Worm (Caenorhabditis elegans) whole organism, early embryonic: ENCODE data around the gene abf-4.

Experiments used
- B0310.2 ChIP-seq: sonication (generic microtip); optimal IDR thresholded peaks from 2 replicates; lab custom pipeline; 2016; ENCODE audit warnings: mild to moderate bottlenecking, missing genetic modification characterization, missing compliant biosample characterization
- ama-1 ChIP-seq: fragments of 150-350 bp; optimal IDR thresholded peaks from 2 replicates; lab custom pipeline; 2014
- ets-7 ChIP-seq: sonication (generic microtip); optimal IDR thresholded peaks from 2 replicates; lab custom pipeline; 2016; ENCODE audit warnings: missing genotype, missing genetic modification characterization, missing compliant biosample characterization
- flt-1 ChIP-seq: fragments of 200-800 bp; sonication (Bioruptor generic); IDR thresholded peaks from 2 replicates; pipeline ENCODE4 v1.3.6; 2022; ENCODE audit warnings: missing genetic modification characterization, missing compliant biosample characterization
- hmbx-1 ChIP-seq: sonication (generic microtip); optimal IDR thresholded peaks from 2 replicates; lab custom pipeline; 2016; ENCODE audit warnings: mild to moderate bottlenecking, missing genetic modification characterization, missing compliant biosample characterization
- hnd-1 ChIP-seq: sonication (generic microtip); optimal IDR thresholded peaks from 2 replicates; lab custom pipeline; 2016; ENCODE audit warnings: missing genetic modification characterization, missing compliant biosample characterization
- pes-1 ChIP-seq: fragments of 200-800 bp; sonication (Bioruptor generic); IDR thresholded peaks from 2 replicates; pipeline ENCODE4 v1.3.6; 2022; ENCODE audit warnings: missing genetic modification reagents, missing genetic modification characterization, missing compliant biosample characterization
- scrt-1 ChIP-seq: fragments of 200-800 bp; sonication (Bioruptor generic); IDR thresholded peaks from 2 replicates; pipeline ENCODE4 v1.3.6; 2022; ENCODE audit warnings: missing genetic modification characterization, missing compliant biosample characterization
- sea-1 ChIP-seq: fragments of 200-800 bp; sonication (Bioruptor generic); conservative IDR thresholded peaks from 2 replicates; pipeline ENCODE4 v1.3.6; 2022; ENCODE audit warnings: missing genetic modification characterization, missing compliant biosample characterization
- tbx-11 ChIP-seq: fragments of 200-800 bp; sonication (Bioruptor generic); IDR thresholded peaks from 2 replicates; pipeline ENCODE4 v1.3.6; 2022; ENCODE audit warnings: missing genetic modification characterization, missing compliant biosample characterization

Gene abf-4

DNA sequence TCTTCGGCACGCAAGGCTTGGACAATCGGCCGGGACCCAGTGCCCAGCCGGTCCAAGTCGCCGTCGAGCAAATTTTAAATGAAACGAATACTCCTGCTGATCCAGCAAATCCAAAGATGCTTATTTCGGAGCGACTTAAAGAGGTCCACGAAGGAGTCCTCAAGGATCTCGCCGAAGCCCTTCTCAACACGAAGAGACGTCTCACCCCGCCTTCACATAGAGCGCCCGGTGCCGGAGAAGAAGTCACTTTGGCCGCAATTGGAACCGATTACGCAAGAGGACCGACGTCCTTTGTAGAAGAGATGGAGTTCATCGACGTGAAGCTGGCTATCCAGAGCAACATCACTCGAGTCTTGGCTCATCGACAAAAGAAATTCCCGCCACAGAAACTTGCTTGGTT, 48.7 kb downstream of the abf-4 start:
- TF ChIP-seq tbx-11 (GFP tag; lab: Robert Waterston, UW), result no peak
- TF ChIP-seq B0310.2, result no peak
- no peak for TF ChIP-seq flt-1
- TF ChIP-seq ama-1 (lab: Kevin White, UChicago), result no peak
- TF ChIP-seq hmbx-1 (tag; lab: Kevin White, UChicago), result no peak
- no peak for TF ChIP-seq hnd-1 (tag; lab: Kevin White, UChicago)
- TF ChIP-seq scrt-1, result no peak
- TF ChIP-seq ets-7 (tag; lab: Kevin White, UChicago), result no peak
- TF ChIP-seq sea-1 (GFP tag; lab: Robert Waterston, UW), result no peak
- no peak for TF ChIP-seq pes-1
